Fruit fly (Drosophila melanogaster) S2 (cell line): ENCODE results near the gene Trmt112.
A peak's percentile ranks its signal among the peaks of the same experiment; 100 is the strongest.

ENCODE experiments used
- CG8478 ChIP-seq: fragments of >200 bp; optimal IDR thresholded peaks from 2 replicates; lab custom pipeline; 2018
- CTCF ChIP-seq, 2 experiments: fragments of >200 bp; optimal IDR thresholded peaks; 2 replicates each; lab custom pipeline; 2018

The Trmt112 gene

DNA sequence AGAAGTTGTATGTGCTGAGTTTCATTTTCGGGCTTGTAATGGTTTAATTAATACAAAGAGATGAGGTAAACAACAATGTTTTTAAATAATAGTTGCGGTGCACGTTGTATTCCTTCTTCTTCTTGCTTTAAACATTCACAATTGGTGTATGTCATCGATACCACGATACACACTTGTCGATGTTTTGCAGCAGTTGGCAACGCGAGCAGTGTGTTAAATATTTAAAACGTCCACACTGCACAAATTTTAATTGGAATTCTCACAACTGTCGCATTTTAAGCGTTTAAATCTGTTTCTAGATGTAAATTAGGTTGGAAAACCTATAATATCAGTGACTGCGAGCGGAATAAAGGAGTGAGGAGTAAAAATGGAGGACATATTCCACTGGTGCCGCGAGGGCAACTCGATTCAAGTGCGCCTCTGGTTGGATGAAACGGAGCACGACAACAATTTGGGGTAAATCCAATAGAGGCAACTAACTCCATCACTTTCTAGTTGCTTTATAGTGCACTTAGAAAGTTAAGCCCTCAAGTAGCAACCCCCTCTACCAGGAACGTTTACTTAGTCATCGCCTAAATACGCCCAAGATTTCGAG is at the start of gene Trmt112, which contains the start of gene Ilk:
Gene Trmt112, minus strand, starts transcription at position 143 of the 595 bp plus-strand sequence.
Gene Ilk, plus strand, starts transcription at position 205 of the 595 bp plus-strand sequence.
- TF ChIP-seq CTCF (optimal IDR thresholded peaks at IDR 0.05; lab: Kevin White, UChicago) = peak in 1 of 2 experiments; percentile 4
- no peak for TF ChIP-seq CG8478

DNA sequence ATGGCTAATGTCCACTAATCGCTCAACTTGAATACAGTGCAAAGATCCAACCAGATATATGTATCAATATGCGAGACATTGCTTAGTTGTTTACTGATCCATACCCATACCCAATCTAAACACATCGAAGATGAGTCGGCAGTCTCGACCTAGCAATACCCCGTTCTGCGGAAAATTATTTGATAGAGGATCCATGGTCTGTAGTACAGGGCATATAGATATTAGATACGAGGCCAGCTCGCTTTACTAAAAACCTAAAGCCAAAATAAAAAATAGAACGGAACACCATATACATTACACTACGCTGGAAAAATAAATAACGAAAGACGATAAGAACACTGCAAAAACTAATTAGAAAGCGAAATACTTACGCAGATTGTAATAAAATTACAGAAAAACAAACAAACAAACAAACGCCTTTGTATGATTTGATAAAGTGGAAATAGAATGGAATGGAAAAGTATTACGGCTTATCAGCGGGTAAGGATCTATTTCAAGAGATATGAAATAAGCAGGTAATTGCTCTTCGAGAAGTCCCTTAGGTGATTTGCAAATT is 49.5 kb upstream of the Trmt112 start:
- TF ChIP-seq CG8478 = no peak
- no peak for TF ChIP-seq CTCF (optimal IDR thresholded peaks at IDR 0.05; lab: Kevin White, UChicago)

- TF ChIP-seq CG8478 (no peak), CTCF (optimal IDR thresholded peaks at IDR 0.05; lab: Kevin White, UChicago) (peak in 1 of 2 experiments; percentile 30)
Measured at dm6 chr3L:21262426-21262825, 45.8 kb upstream of the Trmt112 start.

- TF ChIP-seq CG8478 (no peak), CTCF (optimal IDR thresholded peaks at IDR 0.05; lab: Kevin White, UChicago) (no peak)
Measured at dm6 chr3L:21261403-21262164, 44.9 kb upstream of the Trmt112 start.

- TF ChIP-seq CTCF (optimal IDR thresholded peaks at IDR 0.05; lab: Kevin White, UChicago) = no peak
- no peak for TF ChIP-seq CG8478
Measured at dm6 chr3L:21259257-21259656, 42.6 kb upstream of the Trmt112 start.

DNA sequence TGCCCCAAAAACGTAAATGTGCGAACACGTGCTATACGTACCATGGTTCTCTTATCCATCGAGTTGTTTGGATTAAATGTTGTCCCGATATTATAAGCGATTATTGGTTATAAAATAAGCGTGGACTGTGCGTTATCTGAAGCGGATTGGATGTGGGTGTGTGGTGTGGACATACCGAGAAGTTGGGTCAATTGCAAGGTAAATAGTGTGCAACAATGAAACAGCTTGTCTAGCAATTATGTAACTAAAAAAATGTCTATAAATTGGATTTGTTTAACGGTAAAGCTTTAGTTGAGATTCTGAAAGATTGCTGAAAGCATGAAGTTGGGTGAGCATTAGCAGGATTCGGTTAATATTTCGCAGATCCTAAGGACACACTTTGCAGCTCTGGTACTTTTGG is 41.1 kb upstream of the Trmt112 start, which contains the start of gene CG43218:
Gene CG43218, plus strand, starts transcription at position 290 of the 400 bp plus-strand sequence.
- TF ChIP-seq CG8478 = no peak
- TF ChIP-seq CTCF (optimal IDR thresholded peaks at IDR 0.05; lab: Kevin White, UChicago) = no peak

DNA sequence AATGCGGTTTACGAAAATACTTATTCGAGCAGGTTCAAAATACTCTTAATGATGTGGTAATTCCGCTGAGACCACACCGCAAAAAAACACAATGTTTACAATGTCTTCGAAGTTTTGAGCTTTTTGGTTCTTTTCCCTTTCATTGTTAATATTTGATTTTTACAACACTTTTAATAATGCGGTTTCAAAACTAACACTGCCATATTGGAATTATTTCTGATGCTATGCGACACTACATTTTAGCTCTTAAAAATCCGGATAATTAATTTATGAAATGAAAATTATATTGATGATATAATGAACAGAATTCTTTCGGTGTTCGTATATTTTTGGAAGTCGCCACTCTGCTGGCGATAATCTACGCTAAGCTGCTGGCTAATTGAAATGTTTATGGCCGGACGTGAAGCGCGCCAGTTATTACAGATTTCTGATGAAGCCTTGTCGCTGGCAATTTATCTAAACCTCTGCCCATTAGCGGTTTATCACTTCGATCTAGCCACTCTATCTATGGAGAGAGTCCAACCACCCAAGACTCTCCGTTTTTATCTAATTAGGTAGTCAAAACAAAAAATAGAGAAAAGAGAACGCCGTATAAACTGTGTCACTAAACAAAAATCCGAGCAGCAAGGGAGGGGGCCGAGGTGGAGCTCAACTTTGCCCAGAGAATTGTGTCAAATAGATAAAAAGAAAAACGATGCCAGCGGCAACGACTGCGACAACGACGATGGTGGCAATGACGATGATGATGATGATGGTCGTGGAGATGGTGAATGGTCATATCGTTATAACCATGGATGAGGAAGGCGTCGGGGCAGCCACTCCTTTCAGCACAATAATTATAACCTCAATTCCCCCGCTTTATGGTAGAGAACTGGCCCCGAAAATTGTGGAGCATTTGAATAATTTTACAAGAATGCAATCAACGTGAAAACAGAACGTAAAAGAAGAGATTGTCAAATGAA is 39.7 kb upstream of the Trmt112 start:
- TF ChIP-seq CG8478 = no peak
- TF ChIP-seq CTCF (optimal IDR thresholded peaks at IDR 0.05; lab: Kevin White, UChicago) = no peak

- TF ChIP-seq CTCF (optimal IDR thresholded peaks at IDR 0.05; lab: Kevin White, UChicago) (no peak), CG8478 (no peak)
Measured at dm6 chr3L:21254524-21254972, 37.9 kb upstream of the Trmt112 start.

- TF ChIP-seq CG8478 (no peak), CTCF (optimal IDR thresholded peaks at IDR 0.05; lab: Kevin White, UChicago) (no peak)
Measured at dm6 chr3L:21253761-21254523, 37.3 kb upstream of the Trmt112 start.

DNA sequence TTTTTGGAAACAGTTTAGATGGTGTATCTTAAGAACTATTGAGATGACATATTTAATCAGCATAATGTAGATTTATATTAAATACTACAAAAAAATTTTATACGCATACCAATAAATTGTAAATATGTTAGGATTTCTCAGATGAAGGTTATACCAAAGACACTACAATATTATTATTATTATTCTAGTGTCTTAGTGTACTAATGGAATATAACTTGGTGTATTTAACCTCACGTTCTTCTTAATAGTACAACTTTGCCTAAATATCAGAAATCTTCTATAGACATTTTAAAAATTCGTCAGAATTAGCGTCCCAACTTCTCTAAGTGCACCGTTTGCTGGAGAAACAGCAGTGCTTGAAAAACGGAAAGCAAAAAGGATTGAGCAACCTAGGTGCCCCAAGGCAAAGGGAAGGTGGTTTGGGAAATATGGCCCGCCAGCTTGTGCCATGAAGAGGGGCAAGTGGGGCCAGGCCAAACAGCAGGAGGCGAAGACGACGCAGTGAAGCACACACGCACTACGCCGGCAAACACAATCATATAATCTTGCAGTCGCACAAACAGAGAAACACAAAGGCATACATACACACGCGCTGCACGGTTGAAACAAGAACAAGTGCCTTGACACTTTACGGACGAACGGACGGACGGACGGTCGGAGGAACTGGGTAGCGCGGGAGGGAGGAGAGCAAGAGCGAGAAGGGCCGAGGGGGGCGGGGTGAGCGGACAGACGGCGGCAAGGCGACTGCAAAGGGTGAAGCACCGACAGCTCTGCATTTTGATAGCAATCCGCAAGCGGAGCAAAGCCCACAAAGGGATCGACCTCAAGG is 36.5 kb upstream of the Trmt112 start:
- TF ChIP-seq CTCF (optimal IDR thresholded peaks at IDR 0.05; lab: Kevin White, UChicago) (no peak), CG8478 (no peak)

DNA sequence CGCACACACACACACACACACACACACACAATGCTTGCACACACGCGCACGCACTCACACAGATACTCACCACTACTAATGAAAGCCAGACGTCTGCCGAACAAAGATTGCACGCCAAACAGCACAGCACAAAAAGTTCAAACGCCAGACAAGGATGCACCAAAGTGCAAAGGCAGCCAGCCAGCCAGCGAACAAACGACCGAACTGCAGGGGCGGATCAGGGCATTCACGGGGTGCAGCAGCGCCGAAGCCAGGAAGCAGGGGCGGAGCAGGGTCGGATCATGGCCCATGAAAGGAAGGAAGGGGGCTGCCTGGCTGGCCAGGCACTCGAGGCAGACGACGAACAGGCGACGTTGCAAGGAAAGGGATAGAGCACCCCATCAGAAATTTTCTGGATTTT is 35.9 kb upstream of the Trmt112 start:
- TF ChIP-seq CG8478 = no peak
- TF ChIP-seq CTCF (optimal IDR thresholded peaks at IDR 0.05; lab: Kevin White, UChicago) = no peak

DNA sequence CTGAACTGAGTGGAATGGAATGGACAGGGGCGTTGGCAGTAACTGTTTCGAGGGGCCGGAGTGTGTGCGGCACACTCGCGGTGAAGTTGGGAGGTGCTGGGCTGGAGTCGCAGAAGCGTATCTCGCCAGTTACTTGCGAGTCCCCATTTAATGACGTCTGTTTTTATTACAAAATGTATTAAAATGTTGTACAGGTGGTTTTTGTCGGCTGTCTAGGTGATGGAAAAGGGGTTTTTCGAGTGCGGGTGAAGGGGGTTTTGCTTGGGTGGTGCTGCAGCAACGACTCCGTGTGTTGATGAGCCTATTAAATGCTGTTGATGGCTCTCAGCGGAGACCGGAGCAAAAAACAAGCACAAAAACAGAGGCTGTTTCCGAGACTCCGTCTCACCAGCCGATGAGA is 34.7 kb upstream of the Trmt112 start:
- no peak for TF ChIP-seq CG8478
- no peak for TF ChIP-seq CTCF (optimal IDR thresholded peaks at IDR 0.05; lab: Kevin White, UChicago)

dm6 chr3L:21243417-21243816 is 26.8 kb upstream of the Trmt112 start:
- no peak for TF ChIP-seq CG8478
- TF ChIP-seq CTCF (optimal IDR thresholded peaks at IDR 0.05; lab: Kevin White, UChicago) = no peak
